Fruit fly (Drosophila melanogaster) whole organism, embryonic: Measurements from ENCODE around the gene ninaC.
A peak's percentile ranks its signal among the peaks of the same experiment; 100 is the strongest.

ENCODE experiments used
- Asciz ChIP-seq: fragments of 200-800 bp; sonication (Bioruptor generic); optimal IDR thresholded peaks from 2 replicates; lab custom pipeline; 2017; ENCODE audit warnings: missing biosample characterization, mild to moderate bottlenecking, missing genetic modification characterization, missing genetic modification reagents
- CG11085 ChIP-seq: fragments of 200-800 bp; sonication (Bioruptor generic); IDR thresholded peaks from 2 replicates; pipeline ENCODE4 v1.3.6; 2022; ENCODE audit warnings: missing biosample characterization, missing genetic modification characterization
- CG11695 ChIP-seq: fragments of 200-800 bp; sonication (Bioruptor generic); IDR thresholded peaks from 3 replicates; pipeline ENCODE4 v1.3.6; 2022; ENCODE audit warnings: missing biosample characterization, missing genetic modification characterization
- CG12391 ChIP-seq: fragments of 200-800 bp; sonication (Bioruptor generic); optimal IDR thresholded peaks from 3 replicates; lab custom pipeline; 2018; ENCODE audit warnings: missing biosample characterization, mild to moderate bottlenecking, missing genetic modification characterization, moderate library complexity
- CG14441 ChIP-seq: fragments of 200-800 bp; sonication (Bioruptor generic); IDR thresholded peaks from 2 replicates; pipeline ENCODE4 v1.3.6; 2022; ENCODE audit warnings: missing biosample characterization, missing genetic modification characterization
- CG1647 ChIP-seq: fragments of 200-800 bp; sonication (Bioruptor generic); optimal IDR thresholded peaks from 3 replicates; lab custom pipeline; 2016; ENCODE audit warnings: missing biosample characterization, missing genetic modification characterization
- CG2120 ChIP-seq: fragments of 200-800 bp; sonication (Bioruptor generic); optimal IDR thresholded peaks from 3 replicates; lab custom pipeline; 2016; ENCODE audit warnings: missing biosample characterization, missing genetic modification characterization
- CG2678 ChIP-seq: fragments of 200-800 bp; sonication (Bioruptor generic); optimal IDR thresholded peaks from 3 replicates; lab custom pipeline; 2019; ENCODE audit warnings: missing biosample characterization, mild to moderate bottlenecking, missing genetic modification characterization, moderate library complexity
- CG31365 ChIP-seq: fragments of 200-800 bp; sonication (Bioruptor generic); optimal IDR thresholded peaks from 2 replicates; lab custom pipeline; 2018; ENCODE audit warnings: missing biosample characterization, mild to moderate bottlenecking, missing genetic modification characterization
- CG31388 ChIP-seq: fragments of 200-800 bp; sonication (Bioruptor generic); optimal IDR thresholded peaks from 2 replicates; lab custom pipeline; 2016; ENCODE audit warnings: missing biosample characterization, missing genetic modification characterization
- CG31441 ChIP-seq: fragments of 200-800 bp; sonication (Bioruptor generic); IDR thresholded peaks from 2 replicates; pipeline ENCODE4 v1.3.6; 2022; ENCODE audit warnings: missing biosample characterization, missing genetic modification characterization
- CG3163 ChIP-seq: fragments of 200-800 bp; sonication (Bioruptor generic); optimal IDR thresholded peaks from 3 replicates; lab custom pipeline; 2016; ENCODE audit warnings: missing biosample characterization, missing genetic modification characterization
- CG3847 ChIP-seq: fragments of 200-800 bp; sonication (Bioruptor generic); IDR thresholded peaks from 2 replicates; pipeline ENCODE4 v1.3.6; 2022; ENCODE audit warnings: missing biosample characterization, missing genetic modification characterization
- CG4282 ChIP-seq: fragments of 200-800 bp; sonication (Bioruptor generic); optimal IDR thresholded peaks from 2 replicates; lab custom pipeline; 2016; ENCODE audit warnings: missing biosample characterization, missing genetic modification characterization
- CG4707 ChIP-seq: fragments of 200-800 bp; sonication (Bioruptor generic); optimal IDR thresholded peaks from 2 replicates; lab custom pipeline; 2018; ENCODE audit warnings: missing biosample characterization, mild to moderate bottlenecking, missing genetic modification characterization, moderate library complexity
- CG7786 ChIP-seq: fragments of 200-800 bp; sonication (Bioruptor generic); optimal IDR thresholded peaks from 2 replicates; lab custom pipeline; 2016; ENCODE audit warnings: missing biosample characterization, missing genetic modification characterization
- CTCF ChIP-seq: fragments of 200-800 bp; sonication (Bioruptor generic); optimal IDR thresholded peaks from 2 replicates; lab custom pipeline; 2017; ENCODE audit warnings: missing biosample characterization, mild to moderate bottlenecking, missing genetic modification characterization, moderate library complexity
- D19A ChIP-seq: fragments of 200-800 bp; optimal IDR thresholded peaks from 3 replicates; lab custom pipeline; 2019; ENCODE audit warnings: missing biosample characterization, mild to moderate bottlenecking, missing genetic modification characterization, moderate library complexity
- D19B ChIP-seq: fragments of 200-800 bp; sonication (Bioruptor generic); optimal IDR thresholded peaks from 2 replicates; lab custom pipeline; 2017; ENCODE audit warnings: missing biosample characterization, mild to moderate bottlenecking, missing genetic modification characterization
- Dad ChIP-seq: fragments of 200-800 bp; sonication (Bioruptor generic); optimal IDR thresholded peaks from 3 replicates; lab custom pipeline; 2016; ENCODE audit warnings: missing biosample characterization, missing genetic modification characterization
- Doc3 ChIP-seq: fragments of 200-800 bp; sonication (Bioruptor generic); IDR thresholded peaks from 3 replicates; pipeline ENCODE4 v1.3.6; 2022; ENCODE audit warnings: missing biosample characterization, missing genetic modification characterization; ENCODE audit not compliant: partially characterized antibody
- Drgx ChIP-seq: fragments of 200-800 bp; sonication (Bioruptor generic); IDR thresholded peaks from 2 replicates; pipeline ENCODE4 v1.3.6; 2022; ENCODE audit warnings: missing biosample characterization, missing genetic modification characterization
- E2f2 ChIP-seq: fragments of 200-800 bp; sonication (Bioruptor generic); IDR thresholded peaks from 2 replicates; pipeline ENCODE4 v1.3.6; 2022; ENCODE audit warnings: missing biosample characterization, missing genetic modification characterization
- H2.0 ChIP-seq: fragments of 200-800 bp; sonication (Bioruptor generic); IDR thresholded peaks from 2 replicates; pipeline ENCODE4 v1.3.6; 2022; ENCODE audit warnings: missing biosample characterization, missing genetic modification characterization
- HLH3B ChIP-seq: fragments of 200-800 bp; sonication (Bioruptor generic); IDR thresholded peaks from 2 replicates; pipeline ENCODE4 v1.3.6; 2022; ENCODE audit warnings: missing biosample characterization, missing genetic modification characterization
- Lim3 ChIP-seq: fragments of 200-800 bp; sonication (Bioruptor generic); IDR thresholded peaks from 2 replicates; pipeline ENCODE4 v1.3.6; 2022; ENCODE audit warnings: missing biosample characterization, missing genetic modification characterization
- Meics ChIP-seq: fragments of 200-800 bp; sonication (Bioruptor generic); optimal IDR thresholded peaks from 2 replicates; lab custom pipeline; 2017; ENCODE audit warnings: missing biosample characterization, mild to moderate bottlenecking, missing genetic modification characterization
- Mes4 ChIP-seq: fragments of 200-800 bp; sonication (Bioruptor generic); optimal IDR thresholded peaks from 2 replicates; lab custom pipeline; 2016; ENCODE audit warnings: missing biosample characterization, missing genetic modification characterization
- NC2α ChIP-seq: fragments of 200-800 bp; sonication (Bioruptor generic); optimal IDR thresholded peaks from 2 replicates; lab custom pipeline; 2016; ENCODE audit warnings: missing biosample characterization, missing genetic modification characterization
- PHDP ChIP-seq: fragments of 200-800 bp; sonication (Bioruptor generic); optimal IDR thresholded peaks from 3 replicates; lab custom pipeline; 2018; ENCODE audit warnings: missing biosample characterization, mild to moderate bottlenecking, missing genetic modification characterization, moderate library complexity
- Ptx1 ChIP-seq: fragments of 200-800 bp; sonication (Bioruptor generic); IDR thresholded peaks from 2 replicates; pipeline ENCODE4 v1.3.6; 2022; ENCODE audit warnings: missing biosample characterization, missing genetic modification characterization
- Sry-δ ChIP-seq: fragments of 200-800 bp; sonication (Bioruptor generic); optimal IDR thresholded peaks from 2 replicates; lab custom pipeline; 2016; ENCODE audit warnings: missing biosample characterization, missing genetic modification characterization
- Stat92E ChIP-seq, 3 experiments: fragments of >200 bp in 2 of 3; fragments of 200-800 bp in 1 of 3; sonication (Bioruptor generic) in 1 of 3; optimal IDR thresholded peaks; 2 replicates each; lab custom pipeline; 2017 to 2019; ENCODE audit warnings: missing biosample characterization in 3 of 3, missing genetic modification characterization in 3 of 3, mild to moderate bottlenecking in 1 of 3, moderate library complexity in 1 of 3
- ara ChIP-seq: fragments of 200-800 bp; sonication (Bioruptor generic); IDR thresholded peaks from 2 replicates; pipeline ENCODE4 v1.3.6; 2022; ENCODE audit warnings: missing biosample characterization, missing genetic modification characterization
- br ChIP-seq: fragments of >200 bp; optimal IDR thresholded peaks from 2 replicates; lab custom pipeline; 2017
- cad ChIP-seq: fragments of >200 bp; optimal IDR thresholded peaks from 2 replicates; lab custom pipeline; 2017; ENCODE audit warnings: missing biosample characterization, missing genetic modification characterization
- dan ChIP-seq: fragments of 200-800 bp; sonication (Bioruptor generic); IDR thresholded peaks from 2 replicates; pipeline ENCODE4 v1.3.6; 2022; ENCODE audit warnings: missing biosample characterization, missing genetic modification characterization
- dmrt99B ChIP-seq: fragments of 200-800 bp; sonication (Bioruptor generic); optimal IDR thresholded peaks from 2 replicates; lab custom pipeline; 2018; ENCODE audit warnings: missing biosample characterization, mild to moderate bottlenecking, missing genetic modification characterization, moderate library complexity
- ewg ChIP-seq: fragments of 200-800 bp; sonication (Bioruptor generic); optimal IDR thresholded peaks from 3 replicates; lab custom pipeline; 2017; ENCODE audit warnings: mild to moderate bottlenecking, missing biosample characterization, missing genetic modification reagents, missing genetic modification characterization
- eyg ChIP-seq: fragments of 200-800 bp; sonication (Bioruptor generic); optimal IDR thresholded peaks from 3 replicates; lab custom pipeline; 2016; ENCODE audit warnings: missing biosample characterization, missing genetic modification characterization
- fu2 ChIP-seq: fragments of 200-800 bp; sonication (Bioruptor generic); optimal IDR thresholded peaks from 2 replicates; lab custom pipeline; 2016; ENCODE audit warnings: missing biosample characterization, missing genetic modification characterization
- lbe ChIP-seq: fragments of 200-800 bp; sonication (Bioruptor generic); optimal IDR thresholded peaks from 2 replicates; lab custom pipeline; 2016; ENCODE audit warnings: missing biosample characterization, mild to moderate bottlenecking, missing genetic modification characterization
- onecut ChIP-seq: fragments of 200-800 bp; sonication (Bioruptor generic); IDR thresholded peaks from 2 replicates; pipeline ENCODE4 v1.3.6; 2022; ENCODE audit warnings: missing biosample characterization, missing genetic modification characterization
- rib ChIP-seq: fragments of 200-800 bp; sonication (Bioruptor generic); IDR thresholded peaks from 2 replicates; pipeline ENCODE4 v1.3.6; 2022; ENCODE audit warnings: missing biosample characterization, missing genetic modification characterization
- sc ChIP-seq, 3 experiments: fragments of >200 bp in 2 of 3; fragments of 200-800 bp in 1 of 3; sonication (Bioruptor generic) in 1 of 3; optimal IDR thresholded peaks; 2 replicates in 2 of 3; 3 replicates in 1 of 3; lab custom pipeline; 2017; ENCODE audit warnings: mild to moderate bottlenecking in 1 of 3, missing biosample characterization in 1 of 3, missing genetic modification characterization in 1 of 3, missing genetic modification reagents in 1 of 3
- ttk ChIP-seq: fragments of 200-800 bp; sonication (Bioruptor generic); IDR thresholded peaks from 2 replicates; pipeline ENCODE4 v2.1.2; 2022; ENCODE audit warnings: missing biosample characterization, missing genetic modification characterization
- unpg ChIP-seq: fragments of 200-800 bp; sonication (Bioruptor generic); optimal IDR thresholded peaks from 3 replicates; lab custom pipeline; 2018; ENCODE audit warnings: missing biosample characterization, mild to moderate bottlenecking, missing genetic modification characterization, moderate library complexity
- wek ChIP-seq: fragments of 200-800 bp; sonication (Bioruptor generic); optimal IDR thresholded peaks from 3 replicates; lab custom pipeline; 2018; ENCODE audit warnings: missing biosample characterization, mild to moderate bottlenecking, missing genetic modification characterization, moderate library complexity
- zen2 ChIP-seq: fragments of 200-800 bp; sonication (Bioruptor generic); IDR thresholded peaks from 3 replicates; pipeline ENCODE4 v1.3.6; 2022; ENCODE audit warnings: missing biosample characterization, missing genetic modification characterization; ENCODE audit not compliant: partially characterized antibody

ninaC gene

dm6 chr2L:7333184-7334025 lies 44.1 kb upstream of the ninaC start, which contains the start of gene Wnt6 (continued):
- peak; percentile 83 for TF ChIP-seq CG4707
- TF ChIP-seq CG11695 (GFP tag; lab: Robert Waterston, UW) = peak; percentile 39
- no peak for TF ChIP-seq Doc3 (GFP tag; lab: Robert Waterston, UW)
- TF ChIP-seq Lim3 (GFP tag; lab: Robert Waterston, UW) = no peak
- 0 out of 2 replicates have a peak, but pooled peaks have one; percentile 45 for TF ChIP-seq CG31441 (GFP tag; lab: Robert Waterston, UW)
- TF ChIP-seq Asciz (GFP tag; lab: Kevin White, UChicago) = no peak
- peak; percentile 43 for TF ChIP-seq Mes4 (GFP tag; lab: Kevin White, UChicago)
- peak; percentile 9 for TF ChIP-seq unpg
- TF ChIP-seq Meics = peak; percentile 66
- TF ChIP-seq CG4282 (GFP tag; lab: Kevin White, UChicago) = peak; percentile 26
- TF ChIP-seq Ptx1 (GFP tag; lab: Robert Waterston, UW) = peak; percentile 68; the same call in 1 of the 2 replicates
- peak; percentile 76 for TF ChIP-seq D19A (tag; lab: Kevin White, UChicago)
- TF ChIP-seq HLH3B (GFP tag; lab: Robert Waterston, UW) = no peak; the same call in 1 of the 2 replicates
- TF ChIP-seq Sry-δ (GFP tag; lab: Kevin White, UChicago) = no peak
- 0 out of 2 replicates have a peak, but pooled peaks have one; percentile 47 for TF ChIP-seq E2f2 (GFP tag; lab: Robert Waterston, UW)
- TF ChIP-seq rib = no peak
- TF ChIP-seq H2.0 = peak; percentile 28; the same call in 1 of the 2 replicates
- TF ChIP-seq dan = no peak
- TF ChIP-seq fu2 (GFP tag; lab: Kevin White, UChicago) = peak; percentile 10
- peak; percentile 24; the same call in 1 of the 2 replicates for TF ChIP-seq onecut (GFP tag; lab: Robert Waterston, UW)
- no peak for TF ChIP-seq cad (GFP tag; lab: Kevin White, UChicago)
- no peak for TF ChIP-seq Stat92E (GFP tag; optimal IDR thresholded peaks at IDR 0.05; lab: Kevin White, UChicago)
- TF ChIP-seq D19B (GFP tag; lab: Kevin White, UChicago) = no peak
- no peak for TF ChIP-seq eyg
- peak; percentile 29 for TF ChIP-seq CG3163 (GFP tag; lab: Kevin White, UChicago)
- no peak for TF ChIP-seq zen2 (GFP tag; lab: Robert Waterston, UW)
- no peak for TF ChIP-seq CG31388 (GFP tag; lab: Kevin White, UChicago)
- no peak for TF ChIP-seq sc (optimal IDR thresholded peaks at IDR 0.05; lab: Kevin White, UChicago)
- TF ChIP-seq sc (GFP tag; optimal IDR thresholded peaks at IDR 0.05; lab: Kevin White, UChicago) = peak; percentile 71
- peak; percentile 75 for TF ChIP-seq PHDP
- TF ChIP-seq CG2120 (GFP tag; lab: Kevin White, UChicago) = peak; percentile 80
- no peak for TF ChIP-seq lbe (GFP tag; lab: Kevin White, UChicago)
- TF ChIP-seq Dad (GFP tag; lab: Kevin White, UChicago) = peak; percentile 21
- TF ChIP-seq wek = no peak
- no peak for TF ChIP-seq Drgx (GFP tag; lab: Robert Waterston, UW)
- no peak for TF ChIP-seq CTCF (GFP tag; lab: Kevin White, UChicago)
- TF ChIP-seq ewg (GFP tag; lab: Kevin White, UChicago) = peak; percentile 39
- peak; percentile 81 for TF ChIP-seq CG12391 (tag; lab: Kevin White, UChicago)
- TF ChIP-seq dmrt99B = peak; percentile 40
- peak; percentile 56 for TF ChIP-seq CG3847 (GFP tag; lab: Robert Waterston, UW)
- TF ChIP-seq NC2α (GFP tag; lab: Kevin White, UChicago) = no peak
- no peak for TF ChIP-seq CG1647
- 0 out of 2 replicates have a peak, but pooled peaks have one; percentile 40 for TF ChIP-seq ttk (GFP tag; lab: Robert Waterston, UW)
- TF ChIP-seq ara (GFP tag; lab: Robert Waterston, UW) = peak; percentile 59
- TF ChIP-seq br = no peak
- peak; percentile 47; the same call in 1 of the 2 replicates for TF ChIP-seq CG14441 (GFP tag; lab: Robert Waterston, UW)
- peak; percentile 60 for TF ChIP-seq CG2678 (tag; lab: Kevin White, UChicago)
- peak; percentile 62 for TF ChIP-seq CG7786 (GFP tag; lab: Kevin White, UChicago)
- no peak for TF ChIP-seq CG31365 (tag; lab: Kevin White, UChicago)
- TF ChIP-seq CG11085 = no peak
